Worm (Caenorhabditis elegans) whole organism, early embryonic: Measurements from ENCODE around the gene set-13.

Source experiments
- ama-1 ChIP-seq: fragments of 150-350 bp; optimal IDR thresholded peaks from 2 replicates; lab custom pipeline; 2014
- ets-7 ChIP-seq: sonication (generic microtip); optimal IDR thresholded peaks from 2 replicates; lab custom pipeline; 2016; ENCODE audit warnings: missing genotype, missing genetic modification characterization, missing compliant biosample characterization
- flt-1 ChIP-seq: fragments of 200-800 bp; sonication (Bioruptor generic); IDR thresholded peaks from 2 replicates; pipeline ENCODE4 v1.3.6; 2022; ENCODE audit warnings: missing genetic modification characterization, missing compliant biosample characterization
- pes-1 ChIP-seq: fragments of 200-800 bp; sonication (Bioruptor generic); IDR thresholded peaks from 2 replicates; pipeline ENCODE4 v1.3.6; 2022; ENCODE audit warnings: missing genetic modification reagents, missing genetic modification characterization, missing compliant biosample characterization
- tbx-37 ChIP-seq: fragments of 200-800 bp; sonication (Bioruptor generic); conservative IDR thresholded peaks from 2 replicates; pipeline ENCODE4 v1.3.6; 2022; ENCODE audit warnings: missing genetic modification reagents, missing genetic modification characterization, missing compliant biosample characterization

ce11 chrII:2846552-2846951 lies 29.8 kb downstream of the set-13 start:
- TF ChIP-seq ama-1 (lab: Kevin White, UChicago) (no peak), flt-1 (GFP tag; lab: Robert Waterston, UW) (no peak), tbx-37 (no peak), ets-7 (tag; lab: Kevin White, UChicago) (no peak), pes-1 (GFP tag; lab: Robert Waterston, UW) (no peak)
